Worm (Caenorhabditis elegans) whole organism, mixed stage, embryonic: Measurements from ENCODE around the gene rde-8.

Experiments used
- M03D4.4 ChIP-seq: sonication (generic microtip); optimal IDR thresholded peaks from 2 replicates; lab custom pipeline; 2017; ENCODE audit warnings: mild to moderate bottlenecking, missing genetic modification characterization, missing compliant biosample characterization
- bed-3 ChIP-seq: fragments of 200-800 bp; sonication (Bioruptor generic); optimal IDR thresholded peaks from 3 replicates; lab custom pipeline; 2018; ENCODE audit warnings: mild to moderate bottlenecking, missing genetic modification characterization, moderate library complexity, missing compliant biosample characterization
- ceh-39 ChIP-seq: fragments of 150-350 bp; optimal IDR thresholded peaks from 2 replicates; lab custom pipeline; 2014; ENCODE audit warnings: missing biosample characterization, missing genetic modification characterization
- ceh-43 ChIP-seq: fragments of 200-800 bp; sonication (Bioruptor generic); optimal IDR thresholded peaks from 2 replicates; lab custom pipeline; 2018; ENCODE audit warnings: mild to moderate bottlenecking, missing genetic modification characterization, moderate library complexity, missing compliant biosample characterization
- ceh-83 ChIP-seq: fragments of 200-800 bp; sonication (Bioruptor generic); optimal IDR thresholded peaks from 2 replicates; lab custom pipeline; 2018; ENCODE audit warnings: mild to moderate bottlenecking, missing genetic modification characterization, missing compliant biosample characterization
- ces-1 ChIP-seq: fragments of 150-350 bp; optimal IDR thresholded peaks from 2 replicates; lab custom pipeline; 2014; ENCODE audit warnings: missing biosample characterization, missing genetic modification reagents, missing genetic modification characterization
- cnd-1 ChIP-seq: fragments of 200-800 bp; sonication (Bioruptor generic); optimal IDR thresholded peaks from 2 replicates; lab custom pipeline; 2018; ENCODE audit warnings: mild to moderate bottlenecking, missing genetic modification characterization, missing compliant biosample characterization
- drap-1 ChIP-seq: fragments of 200-800 bp; sonication (Bioruptor generic); optimal IDR thresholded peaks from 3 replicates; lab custom pipeline; 2018; ENCODE audit warnings: mild to moderate bottlenecking, missing genetic modification characterization, missing compliant biosample characterization
- elt-1 ChIP-seq: sonication (generic microtip); optimal IDR thresholded peaks from 2 replicates; lab custom pipeline; 2017; ENCODE audit warnings: missing genetic modification characterization, mild to moderate bottlenecking, missing compliant biosample characterization, antibody characterized with exemption, moderate library complexity, borderline replicate concordance; ENCODE audit not compliant: insufficient read depth
- elt-3 ChIP-seq: fragments of 150-350 bp; optimal IDR thresholded peaks from 2 replicates; lab custom pipeline; 2014; ENCODE audit warnings: missing biosample characterization, missing genetic modification characterization
- flh-1 ChIP-seq: fragments of 200-800 bp; sonication (Bioruptor generic); optimal IDR thresholded peaks from 2 replicates; lab custom pipeline; 2018; ENCODE audit warnings: mild to moderate bottlenecking, missing genetic modification characterization, moderate library complexity, missing compliant biosample characterization
- ham-2 ChIP-seq: fragments of 200-800 bp; sonication (Bioruptor generic); optimal IDR thresholded peaks from 2 replicates; lab custom pipeline; 2018; ENCODE audit warnings: mild to moderate bottlenecking, missing genetic modification characterization, missing compliant biosample characterization
- hlh-1 ChIP-seq: fragments of 150-350 bp; optimal IDR thresholded peaks from 2 replicates; lab custom pipeline; 2014; ENCODE audit warnings: missing biosample characterization, missing genetic modification reagents, missing genetic modification characterization
- lin-13 ChIP-seq: fragments of 150-350 bp; optimal IDR thresholded peaks from 2 replicates; lab custom pipeline; 2014; ENCODE audit warnings: missing biosample characterization, missing genetic modification characterization
- lin-32 ChIP-seq: fragments of 200-800 bp; sonication (Bioruptor generic); optimal IDR thresholded peaks from 2 replicates; lab custom pipeline; 2018; ENCODE audit warnings: mild to moderate bottlenecking, missing genetic modification characterization, missing compliant biosample characterization
- lsy-2 ChIP-seq: fragments of 150-350 bp; optimal IDR thresholded peaks from 2 replicates; lab custom pipeline; 2014; ENCODE audit warnings: missing biosample characterization, missing genetic modification characterization
- mab-5 ChIP-seq: fragments of 150-350 bp; optimal IDR thresholded peaks from 2 replicates; lab custom pipeline; 2014; ENCODE audit warnings: missing biosample characterization, missing genetic modification characterization
- mls-2 ChIP-seq: sonication (generic microtip); optimal IDR thresholded peaks from 2 replicates; lab custom pipeline; 2016; ENCODE audit warnings: mild to moderate bottlenecking, missing genetic modification characterization, moderate library complexity, missing compliant biosample characterization
- nhr-12 ChIP-seq: fragments of 150-350 bp; optimal IDR thresholded peaks from 2 replicates; lab custom pipeline; 2014; ENCODE audit warnings: missing biosample characterization, missing genetic modification characterization
- nhr-2 ChIP-seq: fragments of 150-350 bp; optimal IDR thresholded peaks from 2 replicates; lab custom pipeline; 2014; ENCODE audit warnings: missing biosample characterization, missing genetic modification characterization
- nhr-237 ChIP-seq: fragments of 150-350 bp; optimal IDR thresholded peaks from 2 replicates; lab custom pipeline; 2014; ENCODE audit warnings: missing biosample characterization, missing genetic modification characterization
- nhr-28 ChIP-seq: fragments of 150-350 bp; optimal IDR thresholded peaks from 2 replicates; lab custom pipeline; 2014; ENCODE audit warnings: missing biosample characterization, missing genetic modification characterization
- pha-4 ChIP-seq: fragments of 150-350 bp; optimal IDR thresholded peaks from 2 replicates; lab custom pipeline; 2018; ENCODE audit warnings: missing biosample characterization, missing genetic modification reagents, missing genetic modification characterization
- sem-2 ChIP-seq: fragments of 200-800 bp; sonication (Bioruptor generic); optimal IDR thresholded peaks from 2 replicates; lab custom pipeline; 2018; ENCODE audit warnings: mild to moderate bottlenecking, missing genetic modification characterization, missing compliant biosample characterization
- snpc-4 ChIP-seq: fragments of 150-350 bp; optimal IDR thresholded peaks from 2 replicates; lab custom pipeline; 2014; ENCODE audit warnings: missing biosample characterization, missing genetic modification characterization
- sptf-1 ChIP-seq: sonication (generic microtip); optimal IDR thresholded peaks from 2 replicates; lab custom pipeline; 2017; ENCODE audit warnings: mild to moderate bottlenecking, missing genetic modification characterization, moderate library complexity, missing compliant biosample characterization
- tbx-8 ChIP-seq: fragments of 200-800 bp; sonication (Bioruptor generic); optimal IDR thresholded peaks from 2 replicates; lab custom pipeline; 2018; ENCODE audit warnings: mild to moderate bottlenecking, missing genetic modification characterization, moderate library complexity, missing compliant biosample characterization
- unc-39 ChIP-seq: fragments of 150-350 bp; optimal IDR thresholded peaks from 2 replicates; lab custom pipeline; 2014; ENCODE audit warnings: missing biosample characterization, missing genetic modification characterization
- unc-62 ChIP-seq: fragments of 150-350 bp; optimal IDR thresholded peaks from 2 replicates; lab custom pipeline; 2014; ENCODE audit warnings: missing biosample characterization, missing genetic modification reagents, missing genetic modification characterization
- zip-8 ChIP-seq: fragments of 150-350 bp; optimal IDR thresholded peaks from 2 replicates; lab custom pipeline; 2014; ENCODE audit warnings: missing biosample characterization, missing genetic modification characterization
- ztf-11 ChIP-seq: fragments of 150-350 bp; optimal IDR thresholded peaks from 2 replicates; lab custom pipeline; 2014; ENCODE audit warnings: missing biosample characterization, missing genetic modification characterization

The rde-8 gene

ce11 chrIV:7133983-7134382, 30.9 kb upstream of the rde-8 start, which contains the start of gene mutd-1:
mutd-1 (minus strand) TSS chrIV:7134083.
- TF ChIP-seq mls-2 = no peak
- TF ChIP-seq ceh-39 (tag; lab: Kevin White, UChicago) = no peak
- no peak for TF ChIP-seq sem-2 (GFP tag; lab: Kevin White, UChicago)
- TF ChIP-seq, all 35 proteins: peak for 0

ce11 chrIV:7133140-7133539, 30.1 kb upstream of the rde-8 start, which contains the start of gene cyn-12:
cyn-12 (minus strand) TSS chrIV:7133217.
- TF ChIP-seq ham-2 = no peak
- peak; percentile 92 for TF ChIP-seq ces-1
- TF ChIP-seq ceh-83 (GFP tag; lab: Kevin White, UChicago) = peak; percentile 5
- no peak for TF ChIP-seq nhr-2 (tag; lab: Kevin White, UChicago)

- TF ChIP-seq ztf-11 (tag; lab: Kevin White, UChicago) (no peak), bed-3 (GFP tag; lab: Kevin White, UChicago) (no peak), snpc-4 (no peak), hlh-1 (tag; lab: Kevin White, UChicago) (no peak), mab-5 (tag; lab: Kevin White, UChicago) (no peak), tbx-8 (no peak), ceh-83 (GFP tag; lab: Kevin White, UChicago) (no peak), lsy-2 (tag; lab: Kevin White, UChicago) (no peak), flh-1 (no peak), ces-1 (no peak), nhr-28 (tag; lab: Kevin White, UChicago) (no peak)
Measured at ce11 chrIV:7131780-7132179, 28.7 kb upstream of the rde-8 start, which contains the start of gene grsp-3. grsp-3 (minus strand) TSS chrIV:7131928.

ce11 chrIV:7121313-7122055, 18.4 kb upstream of the rde-8 start, which contains the start of the genes C34D4.10 and str-48:
C34D4.10 (minus strand) TSS chrIV:7121413.
str-48 (plus strand) TSS chrIV:7122005.
- TF ChIP-seq unc-62 (GFP tag; lab: Kevin White, UChicago) = no peak
- no peak for TF ChIP-seq sem-2 (GFP tag; lab: Kevin White, UChicago)
- no peak for TF ChIP-seq mls-2
- TF ChIP-seq zip-8 (tag; lab: Kevin White, UChicago) = no peak
- no peak for TF ChIP-seq cnd-1 (tag; lab: Kevin White, UChicago)
- TF ChIP-seq flh-1 = no peak
- TF ChIP-seq ceh-43 (GFP tag; lab: Kevin White, UChicago) = no peak
- TF ChIP-seq nhr-237 (tag; lab: Kevin White, UChicago) = no peak
- TF ChIP-seq elt-3 (tag; lab: Kevin White, UChicago) = no peak
- TF ChIP-seq tbx-8 = no peak
- no peak for TF ChIP-seq hlh-1 (tag; lab: Kevin White, UChicago)
- no peak for TF ChIP-seq pha-4 (tag; lab: Kevin White, UChicago)
- no peak for TF ChIP-seq elt-1
- no peak for TF ChIP-seq drap-1 (GFP tag; lab: Kevin White, UChicago)

ce11 chrIV:7114599-7114998, 11.5 kb upstream of the rde-8 start, which contains the start of gene nas-8:
nas-8 (plus strand) TSS chrIV:7114899.
- TF ChIP-seq unc-39 (tag; lab: Kevin White, UChicago) (no peak), mls-2 (no peak), unc-62 (GFP tag; lab: Kevin White, UChicago) (no peak), nhr-12 (tag; lab: Kevin White, UChicago) (no peak)

ce11 chrIV:7111354-7111753, 8.3 kb upstream of the rde-8 start, which contains the start of the genes ZC477.7 and ssq-3:
ZC477.7 (minus strand) TSS chrIV:7111454.
ssq-3 (plus strand) TSS chrIV:7111604.
- TF ChIP-seq M03D4.4 (tag; lab: Kevin White, UChicago) (no peak), zip-8 (tag; lab: Kevin White, UChicago) (no peak), hlh-1 (tag; lab: Kevin White, UChicago) (no peak), nhr-237 (tag; lab: Kevin White, UChicago) (no peak), flh-1 (no peak), elt-3 (tag; lab: Kevin White, UChicago) (no peak), lin-13 (tag; lab: Kevin White, UChicago) (no peak), unc-39 (tag; lab: Kevin White, UChicago) (no peak), drap-1 (GFP tag; lab: Kevin White, UChicago) (no peak), unc-62 (GFP tag; lab: Kevin White, UChicago) (no peak), ham-2 (no peak), ces-1 (no peak), mls-2 (no peak), ceh-39 (tag; lab: Kevin White, UChicago) (no peak), lin-32 (GFP tag; lab: Kevin White, UChicago) (no peak), sptf-1 (tag; lab: Kevin White, UChicago) (no peak), ztf-11 (tag; lab: Kevin White, UChicago) (no peak)
